Worm (Caenorhabditis elegans): ENCODE measurements around the gene gad-3.

Gene gad-3

DNA sequence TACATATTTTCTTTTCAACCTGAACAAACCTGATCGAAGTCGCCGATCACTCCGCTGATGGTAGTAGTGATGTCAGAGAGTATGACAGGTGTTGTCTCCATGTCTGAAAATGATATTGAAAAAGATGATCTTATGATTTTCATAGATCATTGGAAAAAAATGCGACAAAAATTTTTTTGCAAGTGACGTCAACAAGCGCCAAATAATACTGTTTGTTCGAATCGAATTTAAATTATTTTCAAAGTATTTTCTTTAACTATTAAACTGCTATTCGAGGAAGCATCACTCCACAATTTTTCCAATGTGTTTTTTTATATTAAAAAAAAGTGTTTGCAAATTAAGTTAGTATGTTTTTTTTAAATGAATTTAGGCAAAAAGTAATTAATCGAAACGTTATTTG lies 35.2 kb downstream of the gad-3 start, which contains the start of gene pitr-2:
Gene pitr-2, minus strand, starts transcription at position 101 of the 400 bp plus-strand sequence.
- TF ChIP-seq flt-1 (GFP tag; IDR thresholded peaks at IDR 0.05) (no peak), cog-1 (tag; optimal IDR thresholded peaks at IDR 0.05) (no peak), ref-1 (GFP tag; conservative IDR thresholded peaks at IDR 0.05) (no peak), med-1 (GFP tag; optimal IDR thresholded peaks at IDR 0.05; ENCODE audit: insufficient read depth) (no peak), T22C8.4 (GFP tag; IDR thresholded peaks at IDR 0.05) (no peak), ztf-29 (GFP tag; IDR thresholded peaks at IDR 0.05) (no peak), klf-2 (GFP tag; conservative IDR thresholded peaks at IDR 0.05) (no peak), ztf-23 (GFP tag; IDR thresholded peaks at IDR 0.05) (no peak), tab-1 (GFP tag; IDR thresholded peaks at IDR 0.05) (no peak)

DNA sequence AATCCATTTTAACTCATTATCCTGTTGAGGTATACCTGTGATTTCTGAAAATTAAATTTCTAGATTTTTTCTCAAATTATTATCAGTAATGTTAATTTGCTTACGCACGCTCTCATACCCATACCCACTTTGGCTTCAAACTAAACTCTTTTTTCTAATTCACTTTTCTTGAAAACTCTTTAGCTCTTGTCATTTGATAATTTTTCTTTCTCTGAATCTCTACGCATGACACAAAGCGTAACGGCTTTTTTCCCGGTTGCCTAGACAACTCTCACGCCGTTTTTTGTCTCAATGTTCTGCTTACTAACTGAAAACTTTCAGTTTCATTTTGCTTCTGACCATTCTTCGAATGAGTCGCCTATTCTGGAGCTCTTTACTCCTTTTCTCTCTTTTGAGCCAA lies 38.9 kb downstream of the gad-3 start, which contains the start of gene B0222.1:
Gene B0222.1, plus strand, starts transcription at position 306 of the 400 bp plus-strand sequence.
- TF ChIP-seq klf-2 (GFP tag; conservative IDR thresholded peaks at IDR 0.05) (no peak), med-1 (GFP tag; optimal IDR thresholded peaks at IDR 0.05; ENCODE audit: insufficient read depth) (no peak), T22C8.4 (GFP tag; IDR thresholded peaks at IDR 0.05) (no peak), tab-1 (GFP tag; IDR thresholded peaks at IDR 0.05) (no peak), ref-1 (GFP tag; conservative IDR thresholded peaks at IDR 0.05) (no peak), flt-1 (GFP tag; IDR thresholded peaks at IDR 0.05) (no peak), cog-1 (tag; optimal IDR thresholded peaks at IDR 0.05) (no peak), ztf-23 (GFP tag; IDR thresholded peaks at IDR 0.05) (no peak), ztf-29 (GFP tag; IDR thresholded peaks at IDR 0.05) (no peak)

DNA sequence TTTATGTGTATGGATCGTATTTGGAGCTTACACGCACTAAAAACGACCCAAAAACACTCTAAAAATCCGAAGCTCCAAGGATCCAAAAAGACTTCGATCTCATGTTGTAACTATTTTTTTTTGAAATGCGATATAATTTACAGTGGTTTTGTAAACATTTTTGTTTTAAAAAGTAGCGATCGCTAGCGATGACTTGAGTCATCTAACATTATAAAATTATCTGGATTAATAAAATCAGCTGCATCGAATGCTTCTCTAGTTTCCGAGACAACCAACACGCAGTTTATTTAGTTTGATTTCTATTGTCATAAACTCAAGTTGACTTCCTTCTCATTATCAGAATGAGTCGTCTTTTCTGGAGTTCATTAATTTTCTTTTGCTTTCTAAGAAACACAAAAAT lies 40.8 kb downstream of the gad-3 start, which contains the start of gene F21C10.1:
Gene F21C10.1, plus strand, starts transcription at position 301 of the 400 bp plus-strand sequence.
- TF ChIP-seq cog-1 (tag; optimal IDR thresholded peaks at IDR 0.05) (no peak), flt-1 (GFP tag; IDR thresholded peaks at IDR 0.05) (no peak), klf-2 (GFP tag; conservative IDR thresholded peaks at IDR 0.05) (no peak), T22C8.4 (GFP tag; IDR thresholded peaks at IDR 0.05) (no peak), tab-1 (GFP tag; IDR thresholded peaks at IDR 0.05) (no peak), med-1 (GFP tag; optimal IDR thresholded peaks at IDR 0.05; ENCODE audit: insufficient read depth) (no peak), ztf-23 (GFP tag; IDR thresholded peaks at IDR 0.05) (no peak), ztf-29 (GFP tag; IDR thresholded peaks at IDR 0.05) (no peak)

DNA sequence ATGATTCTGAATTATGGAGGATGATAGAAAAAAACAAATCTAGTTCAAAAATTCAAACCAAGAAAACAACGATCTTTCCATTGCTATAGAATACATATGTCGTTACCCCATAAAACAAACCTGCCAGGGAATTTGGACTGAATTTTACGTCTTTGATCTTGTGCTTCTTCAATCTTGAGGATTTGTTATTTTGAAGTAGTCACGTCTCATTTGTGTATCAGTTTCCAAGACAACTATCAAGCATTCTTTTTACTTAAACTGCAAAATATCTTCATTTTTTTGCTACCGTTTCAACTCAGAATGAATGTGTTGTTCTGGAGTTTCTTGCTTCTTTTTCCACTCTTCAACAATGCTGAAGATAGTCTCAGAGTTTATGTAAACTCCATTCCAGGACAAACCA lies 42.0 kb downstream of the gad-3 start, which contains the start of gene F21C10.19:
Gene F21C10.19, plus strand, starts transcription at position 301 of the 400 bp plus-strand sequence.
- TF ChIP-seq klf-2 (GFP tag; conservative IDR thresholded peaks at IDR 0.05) (no peak), flt-1 (GFP tag; IDR thresholded peaks at IDR 0.05) (no peak), cog-1 (tag; optimal IDR thresholded peaks at IDR 0.05) (no peak), ztf-29 (GFP tag; IDR thresholded peaks at IDR 0.05) (no peak), tab-1 (GFP tag; IDR thresholded peaks at IDR 0.05) (no peak), ztf-23 (GFP tag; IDR thresholded peaks at IDR 0.05) (no peak), med-1 (GFP tag; optimal IDR thresholded peaks at IDR 0.05; ENCODE audit: insufficient read depth) (no peak), T22C8.4 (GFP tag; IDR thresholded peaks at IDR 0.05) (no peak), ref-1 (GFP tag; conservative IDR thresholded peaks at IDR 0.05) (no peak)

DNA sequence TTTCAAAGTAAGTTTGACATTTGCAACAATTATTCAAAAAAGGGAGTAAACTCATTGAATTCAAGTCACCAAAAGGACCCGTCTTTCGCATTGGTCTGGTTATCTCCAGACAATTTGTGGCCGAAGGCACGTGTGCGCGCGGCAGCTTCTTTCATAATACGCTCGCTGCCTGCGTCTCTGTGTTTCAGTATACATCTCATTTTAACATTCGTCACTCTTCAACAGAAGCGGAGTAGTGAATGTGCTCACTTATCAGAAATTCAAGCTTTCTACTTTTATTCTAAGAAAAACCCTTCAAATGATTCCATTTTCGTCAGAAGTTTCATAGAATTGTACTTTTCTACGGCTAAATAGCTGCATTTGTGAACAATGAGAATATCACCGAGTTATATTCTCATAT lies 44.2 kb downstream of the gad-3 start:
- TF ChIP-seq T22C8.4 (GFP tag; IDR thresholded peaks at IDR 0.05) (no peak), ztf-29 (GFP tag; IDR thresholded peaks at IDR 0.05) (no peak), ztf-23 (GFP tag; IDR thresholded peaks at IDR 0.05) (no peak), cog-1 (tag; optimal IDR thresholded peaks at IDR 0.05) (no peak), ref-1 (GFP tag; conservative IDR thresholded peaks at IDR 0.05) (no peak), med-1 (GFP tag; optimal IDR thresholded peaks at IDR 0.05; ENCODE audit: insufficient read depth) (no peak), tab-1 (GFP tag; IDR thresholded peaks at IDR 0.05) (no peak), flt-1 (GFP tag; IDR thresholded peaks at IDR 0.05) (no peak)

DNA sequence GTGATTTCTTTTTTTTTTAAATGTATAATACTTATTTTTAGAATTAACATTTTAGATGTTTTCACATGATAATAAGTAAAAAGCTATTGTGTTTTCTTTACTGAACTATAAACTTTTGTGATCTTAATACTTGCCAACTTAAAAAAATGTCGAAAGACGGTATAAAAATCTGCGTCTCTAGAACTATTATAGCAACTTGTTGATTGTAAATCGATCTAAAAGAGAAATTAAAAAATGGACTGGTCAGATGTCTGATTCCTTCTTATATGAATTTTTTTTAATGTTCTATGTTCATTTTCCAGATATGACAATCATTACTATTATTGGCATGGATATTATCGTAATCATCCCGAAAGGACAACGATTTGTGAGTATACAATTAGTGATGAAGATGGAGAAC lies 45.0 kb downstream of the gad-3 start, which contains the start of gene F21C10.3:
Gene F21C10.3, plus strand, starts transcription at position 301 of the 400 bp plus-strand sequence.
- TF ChIP-seq cog-1 (tag; optimal IDR thresholded peaks at IDR 0.05), result no peak
- no peak for TF ChIP-seq T22C8.4 (GFP tag; IDR thresholded peaks at IDR 0.05)
- TF ChIP-seq ref-1 (GFP tag; conservative IDR thresholded peaks at IDR 0.05), result no peak
- no peak for TF ChIP-seq ztf-23 (GFP tag; IDR thresholded peaks at IDR 0.05)
- no peak for TF ChIP-seq ztf-29 (GFP tag; IDR thresholded peaks at IDR 0.05)
- no peak for TF ChIP-seq flt-1 (GFP tag; IDR thresholded peaks at IDR 0.05)
- no peak for TF ChIP-seq klf-2 (GFP tag; conservative IDR thresholded peaks at IDR 0.05)
- no peak for TF ChIP-seq med-1 (GFP tag; optimal IDR thresholded peaks at IDR 0.05; ENCODE audit: insufficient read depth)
- no peak for TF ChIP-seq tab-1 (GFP tag; IDR thresholded peaks at IDR 0.05)

DNA sequence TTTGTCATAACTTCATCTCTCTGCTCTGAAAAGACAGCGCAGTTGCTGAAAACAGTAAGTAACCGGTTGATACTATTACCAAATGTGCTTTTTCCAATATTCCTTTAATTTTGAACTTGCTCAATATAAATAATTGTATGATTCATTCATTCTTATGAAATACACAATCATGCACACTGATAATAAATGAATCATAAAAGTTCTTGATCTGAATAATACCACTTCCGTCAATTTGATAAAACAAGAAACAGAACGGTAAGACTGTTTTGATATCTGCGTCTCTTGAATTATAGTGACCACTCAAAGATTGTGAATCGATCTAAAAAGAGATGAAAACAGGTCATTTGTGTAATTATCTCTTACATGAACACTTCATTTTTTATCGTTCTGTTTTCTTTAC lies 46.5 kb downstream of the gad-3 start, which contains the start of gene F21C10.4:
Gene F21C10.4, plus strand, starts transcription at position 301 of the 400 bp plus-strand sequence.
- TF ChIP-seq T22C8.4 (GFP tag; IDR thresholded peaks at IDR 0.05) (no peak), ref-1 (GFP tag; conservative IDR thresholded peaks at IDR 0.05) (no peak), tab-1 (GFP tag; IDR thresholded peaks at IDR 0.05) (no peak), ztf-29 (GFP tag; IDR thresholded peaks at IDR 0.05) (no peak)

DNA sequence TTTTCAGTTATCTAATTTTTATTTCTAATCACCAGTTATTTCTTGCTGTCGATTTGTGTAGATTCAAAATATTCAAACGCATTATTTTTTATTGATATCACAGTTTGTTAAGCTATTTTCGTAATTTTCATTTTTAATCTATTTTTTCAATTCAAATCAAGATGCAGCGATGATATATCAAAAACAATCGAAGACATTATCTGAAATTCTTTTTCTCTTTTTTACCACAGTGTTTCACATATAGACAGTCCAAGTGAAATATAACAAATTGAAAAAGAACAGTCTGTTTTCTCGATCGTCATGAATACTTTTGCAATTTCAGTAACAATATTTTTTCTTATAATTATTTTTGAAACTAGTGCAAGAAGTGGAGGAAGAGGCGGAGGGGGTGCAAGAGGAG lies 47.5 kb downstream of the gad-3 start, which contains the start of gene F21C10.5:
Gene F21C10.5, plus strand, starts transcription at position 301 of the 400 bp plus-strand sequence.
- TF ChIP-seq ztf-29 (GFP tag; IDR thresholded peaks at IDR 0.05) (no peak), ztf-23 (GFP tag; IDR thresholded peaks at IDR 0.05) (no peak), klf-2 (GFP tag; conservative IDR thresholded peaks at IDR 0.05) (no peak), flt-1 (GFP tag; IDR thresholded peaks at IDR 0.05) (no peak), tab-1 (GFP tag; IDR thresholded peaks at IDR 0.05) (no peak), T22C8.4 (GFP tag; IDR thresholded peaks at IDR 0.05) (no peak), med-1 (GFP tag; optimal IDR thresholded peaks at IDR 0.05; ENCODE audit: insufficient read depth) (no peak), cog-1 (tag; optimal IDR thresholded peaks at IDR 0.05) (no peak), ref-1 (GFP tag; conservative IDR thresholded peaks at IDR 0.05) (no peak)

DNA sequence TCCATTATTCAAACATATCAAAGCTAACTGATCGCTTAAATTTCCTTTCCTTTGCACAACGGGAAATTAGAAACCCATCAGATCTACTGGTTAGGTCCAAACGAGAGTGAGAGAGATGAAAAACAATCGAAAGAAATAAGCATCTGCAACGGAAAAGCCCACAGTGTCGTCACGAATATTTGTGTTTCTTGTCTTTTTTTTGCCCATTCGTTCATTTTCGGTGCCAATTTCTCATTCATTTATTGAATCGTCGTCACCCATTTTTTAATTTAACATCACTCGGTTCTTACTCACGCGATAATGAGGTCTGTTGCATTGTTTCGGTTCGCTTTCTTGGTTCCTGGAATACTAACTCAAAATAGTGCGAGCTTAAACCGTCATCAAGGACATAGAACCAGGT lies 48.6 kb downstream of the gad-3 start, which contains the start of gene F21C10.6:
Gene F21C10.6, plus strand, starts transcription at position 301 of the 400 bp plus-strand sequence.
- TF ChIP-seq T22C8.4 (GFP tag; IDR thresholded peaks at IDR 0.05) (no peak), flt-1 (GFP tag; IDR thresholded peaks at IDR 0.05) (no peak), ztf-23 (GFP tag; IDR thresholded peaks at IDR 0.05) (no peak), tab-1 (GFP tag; IDR thresholded peaks at IDR 0.05) (no peak), ztf-29 (GFP tag; IDR thresholded peaks at IDR 0.05) (no peak), med-1 (GFP tag; optimal IDR thresholded peaks at IDR 0.05; ENCODE audit: insufficient read depth) (no peak), klf-2 (GFP tag; conservative IDR thresholded peaks at IDR 0.05) (no peak), cog-1 (tag; optimal IDR thresholded peaks at IDR 0.05) (no peak), ref-1 (GFP tag; conservative IDR thresholded peaks at IDR 0.05) (no peak)

Measured in whole organism, midembryonic.